Fruit fly (Drosophila melanogaster): ENCODE results near the gene CG1677.

- no peak for TF ChIP-seq CG32264 (GFP tag; optimal IDR thresholded peaks at IDR 0.05)
- TF ChIP-seq Jra (GFP tag; optimal IDR thresholded peaks at IDR 0.05): no peak
- no peak for TF ChIP-seq rgr (GFP tag; optimal IDR thresholded peaks at IDR 0.05)
- TF ChIP-seq tai (GFP tag; optimal IDR thresholded peaks at IDR 0.05): no peak
- TF ChIP-seq fru (GFP tag; optimal IDR thresholded peaks at IDR 0.05): no peak
These were observed 58.2 kb downstream of the CG1677 start, which contains the start of gene CG15034 for dm6 chrX:7347406-7347805.

Data from whole organism, wandering third instar larva.